Fruit fly (Drosophila melanogaster) whole organism, embryonic: ENCODE measurements around the gene CG13667.

Experiments used
- Adf1 ChIP-seq: fragments of 200-800 bp; sonication (Bioruptor generic); IDR thresholded peaks from 2 replicates; pipeline ENCODE4 v1.3.6; 2022; ENCODE audit warnings: missing biosample characterization, missing genetic modification characterization
- Blimp-1 ChIP-seq: fragments of 200-800 bp; sonication (Bioruptor generic); optimal IDR thresholded peaks from 3 replicates; lab custom pipeline; 2018; ENCODE audit warnings: missing biosample characterization, missing genetic modification characterization, mild to moderate bottlenecking, moderate library complexity, missing genetic modification reagents
- CG11504 ChIP-seq: fragments of 200-800 bp; sonication (Bioruptor generic); optimal IDR thresholded peaks from 3 replicates; lab custom pipeline; 2019; ENCODE audit warnings: missing biosample characterization, mild to moderate bottlenecking, missing genetic modification characterization, moderate library complexity
- CG12391 ChIP-seq: fragments of 200-800 bp; sonication (Bioruptor generic); optimal IDR thresholded peaks from 3 replicates; lab custom pipeline; 2018; ENCODE audit warnings: missing biosample characterization, mild to moderate bottlenecking, missing genetic modification characterization, moderate library complexity
- CG12942 ChIP-seq: fragments of 200-800 bp; sonication (Bioruptor generic); optimal IDR thresholded peaks from 3 replicates; lab custom pipeline; 2016; ENCODE audit warnings: missing biosample characterization, missing genetic modification characterization
- CG14014 ChIP-seq: fragments of 200-800 bp; sonication (Bioruptor generic); IDR thresholded peaks from 2 replicates; pipeline ENCODE4 v1.3.6; 2022; ENCODE audit warnings: missing biosample characterization, missing genetic modification characterization
- CG15011 ChIP-seq: fragments of 200-800 bp; sonication (Bioruptor generic); optimal IDR thresholded peaks from 3 replicates; lab custom pipeline; 2018; ENCODE audit warnings: missing biosample characterization, mild to moderate bottlenecking, missing genetic modification characterization
- CG1529 ChIP-seq: fragments of 200-800 bp; sonication (Bioruptor generic); optimal IDR thresholded peaks from 3 replicates; lab custom pipeline; 2018; ENCODE audit warnings: missing biosample characterization, missing genetic modification characterization
- CG1603 ChIP-seq: fragments of 200-800 bp; sonication (Bioruptor generic); optimal IDR thresholded peaks from 2 replicates; lab custom pipeline; 2019; ENCODE audit warnings: missing biosample characterization, mild to moderate bottlenecking, missing genetic modification characterization, moderate library complexity
- CG17361 ChIP-seq: fragments of 200-800 bp; sonication (Bioruptor generic); IDR thresholded peaks from 3 replicates; pipeline ENCODE4 v1.3.6; 2022; ENCODE audit warnings: missing biosample characterization, missing genetic modification characterization
- CG2202 ChIP-seq: fragments of 200-800 bp; sonication (Bioruptor generic); optimal IDR thresholded peaks from 2 replicates; lab custom pipeline; 2018; ENCODE audit warnings: missing biosample characterization, mild to moderate bottlenecking, missing genetic modification characterization
- CG2889 ChIP-seq: fragments of 200-800 bp; sonication (Bioruptor generic); IDR thresholded peaks from 3 replicates; pipeline ENCODE4 v1.3.6; 2022; ENCODE audit warnings: missing biosample characterization, missing genetic modification characterization
- CG34422 ChIP-seq: fragments of 200-800 bp; sonication (Bioruptor generic); IDR thresholded peaks from 3 replicates; pipeline ENCODE4 v1.3.6; 2022; ENCODE audit warnings: missing biosample characterization, missing genetic modification characterization
- CG6791 ChIP-seq: fragments of 200-800 bp; sonication (Bioruptor generic); IDR thresholded peaks from 3 replicates; pipeline ENCODE4 v1.3.6; 2022; ENCODE audit warnings: missing biosample characterization, missing genetic modification characterization; ENCODE audit not compliant: partially characterized antibody
- CG6854 ChIP-seq: fragments of 200-800 bp; sonication (Bioruptor generic); optimal IDR thresholded peaks from 3 replicates; lab custom pipeline; 2017; ENCODE audit warnings: missing biosample characterization, mild to moderate bottlenecking, missing genetic modification characterization
- CG8089 ChIP-seq: fragments of 200-800 bp; sonication (Bioruptor generic); optimal IDR thresholded peaks from 3 replicates; lab custom pipeline; 2016; ENCODE audit warnings: missing biosample characterization, missing genetic modification characterization
- CG9932 ChIP-seq: fragments of 200-800 bp; sonication (Bioruptor generic); IDR thresholded peaks from 2 replicates; pipeline ENCODE4 v1.3.6; 2022; ENCODE audit warnings: missing biosample characterization, missing genetic modification characterization
- Chrac-16 ChIP-seq: fragments of 200-800 bp; sonication (Bioruptor generic); optimal IDR thresholded peaks from 3 replicates; lab custom pipeline; 2016; ENCODE audit warnings: missing biosample characterization, missing genetic modification characterization
- CoRest ChIP-seq: fragments of 200-800 bp; sonication (Bioruptor generic); optimal IDR thresholded peaks from 3 replicates; lab custom pipeline; 2018; ENCODE audit warnings: missing biosample characterization, mild to moderate bottlenecking, missing genetic modification characterization, moderate library complexity
- D19B ChIP-seq: fragments of 200-800 bp; sonication (Bioruptor generic); optimal IDR thresholded peaks from 2 replicates; lab custom pipeline; 2017; ENCODE audit warnings: missing biosample characterization, mild to moderate bottlenecking, missing genetic modification characterization
- Fer3 ChIP-seq: fragments of 200-800 bp; sonication (Bioruptor generic); optimal IDR thresholded peaks from 2 replicates; lab custom pipeline; 2018; ENCODE audit warnings: missing biosample characterization, mild to moderate bottlenecking, missing genetic modification characterization, moderate library complexity
- HHEX ChIP-seq: fragments of 200-800 bp; sonication (Bioruptor generic); optimal IDR thresholded peaks from 3 replicates; lab custom pipeline; 2017; ENCODE audit warnings: missing biosample characterization, mild to moderate bottlenecking, missing genetic modification characterization, missing genetic modification reagents
- Hmr ChIP-seq: fragments of 200-800 bp; sonication (Bioruptor generic); optimal IDR thresholded peaks from 3 replicates; lab custom pipeline; 2017; ENCODE audit warnings: mild to moderate bottlenecking, missing biosample characterization, missing genetic modification reagents, missing genetic modification characterization
- Kr ChIP-seq: fragments of 200-800 bp; sonication (Bioruptor generic); optimal IDR thresholded peaks from 2 replicates; lab custom pipeline; 2017; ENCODE audit warnings: missing biosample characterization, mild to moderate bottlenecking, missing genetic modification characterization
- MBD-R2 ChIP-seq: fragments of 200-800 bp; sonication (Bioruptor generic); IDR thresholded peaks from 2 replicates; pipeline ENCODE4 v1.3.6; 2022; ENCODE audit warnings: missing biosample characterization, missing genetic modification characterization
- Nf-YC ChIP-seq: fragments of 200-800 bp; optimal IDR thresholded peaks from 3 replicates; lab custom pipeline; 2019; ENCODE audit warnings: missing biosample characterization, mild to moderate bottlenecking, missing genetic modification characterization, moderate library complexity
- Oaz ChIP-seq: fragments of 200-800 bp; sonication (Bioruptor generic); IDR thresholded peaks from 2 replicates; pipeline ENCODE4 v1.3.6; 2022; ENCODE audit warnings: missing biosample characterization, missing genetic modification characterization
- Oli ChIP-seq: fragments of 200-800 bp; sonication (Bioruptor generic); optimal IDR thresholded peaks from 2 replicates; lab custom pipeline; 2018; ENCODE audit warnings: missing biosample characterization, mild to moderate bottlenecking, missing genetic modification characterization, moderate library complexity
- ac ChIP-seq: fragments of 200-800 bp; sonication (Bioruptor generic); optimal IDR thresholded peaks from 3 replicates; lab custom pipeline; 2017; ENCODE audit warnings: missing biosample characterization, mild to moderate bottlenecking, missing genetic modification characterization
- bab2 ChIP-seq: fragments of 200-800 bp; sonication (Bioruptor generic); optimal IDR thresholded peaks from 2 replicates; lab custom pipeline; 2016; ENCODE audit warnings: missing biosample characterization, missing genetic modification characterization
- bbx ChIP-seq: fragments of 200-800 bp; sonication (Bioruptor generic); IDR thresholded peaks from 2 replicates; pipeline ENCODE4 v1.3.6; 2022; ENCODE audit warnings: missing biosample characterization, missing genetic modification characterization; ENCODE audit not compliant: partially characterized antibody
- btn ChIP-seq: fragments of 200-800 bp; sonication (Bioruptor generic); optimal IDR thresholded peaks from 2 replicates; lab custom pipeline; 2016; ENCODE audit warnings: missing biosample characterization, missing genetic modification characterization
- croc ChIP-seq: fragments of 200-800 bp; sonication (Bioruptor generic); conservative IDR thresholded peaks from 3 replicates; pipeline ENCODE4 v1.3.6; 2022; ENCODE audit warnings: missing biosample characterization, missing genetic modification characterization
- disco-r ChIP-seq: fragments of 200-800 bp; sonication (Bioruptor generic); optimal IDR thresholded peaks from 2 replicates; lab custom pipeline; 2016; ENCODE audit warnings: missing biosample characterization, missing genetic modification characterization
- dmrt99B ChIP-seq: fragments of 200-800 bp; sonication (Bioruptor generic); optimal IDR thresholded peaks from 2 replicates; lab custom pipeline; 2018; ENCODE audit warnings: missing biosample characterization, mild to moderate bottlenecking, missing genetic modification characterization, moderate library complexity
- dpn ChIP-seq, 2 experiments: fragments of 200-800 bp; sonication (Bioruptor generic); optimal IDR thresholded peaks; 3 replicates each; lab custom pipeline; 2016; ENCODE audit warnings: missing biosample characterization in 2 of 2, missing genetic modification characterization in 2 of 2
- emc ChIP-seq: fragments of 200-800 bp; sonication (Bioruptor generic); optimal IDR thresholded peaks from 2 replicates; lab custom pipeline; 2016; ENCODE audit warnings: missing biosample characterization, missing genetic modification characterization
- esg ChIP-seq: fragments of 200-800 bp; sonication (Bioruptor generic); conservative IDR thresholded peaks from 2 replicates; pipeline ENCODE4 v1.3.6; 2022; ENCODE audit warnings: missing biosample characterization, missing genetic modification characterization
- fd3F ChIP-seq: fragments of 200-800 bp; sonication (Bioruptor generic); optimal IDR thresholded peaks from 2 replicates; lab custom pipeline; 2018; ENCODE audit warnings: missing biosample characterization, mild to moderate bottlenecking, missing genetic modification characterization, moderate library complexity
- gsb ChIP-seq: fragments of 200-800 bp; sonication (Bioruptor generic); IDR thresholded peaks from 2 replicates; pipeline ENCODE4 v1.3.6; 2022; ENCODE audit warnings: missing biosample characterization, missing genetic modification characterization
- jing ChIP-seq: fragments of 200-800 bp; sonication (Bioruptor generic); optimal IDR thresholded peaks from 2 replicates; lab custom pipeline; 2018; ENCODE audit warnings: missing biosample characterization, mild to moderate bottlenecking, missing genetic modification characterization
- lola ChIP-seq, 3 experiments: fragments of >200 bp in 2 of 3; fragments of 200-800 bp in 1 of 3; sonication (Bioruptor generic) in 1 of 3; optimal IDR thresholded peaks; 2 replicates each; lab custom pipeline; 2017 to 2019; ENCODE audit warnings: missing biosample characterization in 3 of 3, missing genetic modification characterization in 3 of 3, mild to moderate bottlenecking in 1 of 3, moderate library complexity in 1 of 3
- pita ChIP-seq: fragments of 200-800 bp; sonication (Bioruptor generic); optimal IDR thresholded peaks from 2 replicates; lab custom pipeline; 2017; ENCODE audit warnings: missing biosample characterization, mild to moderate bottlenecking, missing genetic modification characterization
- pros ChIP-seq: fragments of 200-800 bp; sonication (Bioruptor generic); optimal IDR thresholded peaks from 3 replicates; lab custom pipeline; 2019; ENCODE audit warnings: missing biosample characterization, mild to moderate bottlenecking, missing genetic modification characterization, moderate library complexity
- run ChIP-seq: fragments of 200-800 bp; sonication (Bioruptor generic); optimal IDR thresholded peaks from 3 replicates; lab custom pipeline; 2018; ENCODE audit warnings: missing biosample characterization, mild to moderate bottlenecking, missing genetic modification characterization
- scrt ChIP-seq: fragments of 200-800 bp; sonication (Bioruptor generic); optimal IDR thresholded peaks from 2 replicates; lab custom pipeline; 2018; ENCODE audit warnings: missing biosample characterization, mild to moderate bottlenecking, missing genetic modification characterization, moderate library complexity
- tll ChIP-seq, 2 experiments: fragments of 200-800 bp in 1 of 2; fragments of >200 bp in 1 of 2; sonication (Bioruptor generic) in 1 of 2; optimal IDR thresholded peaks; 2 replicates each; lab custom pipeline; 2017 to 2019; ENCODE audit warnings: missing biosample characterization in 2 of 2, missing genetic modification characterization in 2 of 2, mild to moderate bottlenecking in 1 of 2, moderate library complexity in 1 of 2
- tup ChIP-seq: fragments of 200-800 bp; sonication (Bioruptor generic); optimal IDR thresholded peaks from 2 replicates; lab custom pipeline; 2016; ENCODE audit warnings: missing biosample characterization, mild to moderate bottlenecking, missing genetic modification characterization, moderate library complexity
- tx ChIP-seq: fragments of 200-800 bp; sonication (Bioruptor generic); optimal IDR thresholded peaks from 2 replicates; lab custom pipeline; 2016; ENCODE audit warnings: missing biosample characterization, missing genetic modification characterization

CG13667 gene

dm6 chr3L:8395630-8396168 lies 9.6 kb upstream of the CG13667 start, which contains the start of gene CG7120 (continued):
- TF ChIP-seq pita (GFP tag; lab: Kevin White, UChicago) (no peak), dpn (GFP tag; optimal IDR thresholded peaks at IDR 0.05; lab: Kevin White, UChicago) (peak; percentile 27 to 47), CG9932 (GFP tag; lab: Robert Waterston, UW) (no peak; the same call in 1 of the 2 replicates), CG1529 (GFP tag; lab: Kevin White, UChicago) (no peak), dmrt99B (tag; lab: Kevin White, UChicago) (peak; percentile 57), emc (GFP tag; lab: Kevin White, UChicago) (no peak), CG11504 (tag; lab: Kevin White, UChicago) (peak; percentile 93), Blimp-1 (GFP tag; lab: Kevin White, UChicago) (peak; percentile 55), CG15011 (GFP tag; lab: Kevin White, UChicago) (peak; percentile 23), D19B (GFP tag; lab: Kevin White, UChicago) (peak; percentile 3), jing (GFP tag; lab: Kevin White, UChicago) (peak; percentile 28), CG1603 (tag; lab: Kevin White, UChicago) (peak; percentile 33), bbx (GFP tag; lab: Robert Waterston, UW) (no peak), tup (GFP tag; lab: Kevin White, UChicago) (peak; percentile 33), Chrac-16 (peak; percentile 24), CoRest (tag; lab: Kevin White, UChicago) (peak; percentile 44), run (tag; lab: Kevin White, UChicago) (no peak), CG6854 (GFP tag; lab: Kevin White, UChicago) (no peak), Oli (tag; lab: Kevin White, UChicago) (peak; percentile 67), tll (GFP tag; optimal IDR thresholded peaks at IDR 0.05; lab: Kevin White, UChicago) (no peak), esg (GFP tag; lab: Robert Waterston, UW) (no peak), CG8089 (GFP tag; lab: Kevin White, UChicago) (peak; percentile 51), gsb (GFP tag; lab: Robert Waterston, UW) (no peak), Nf-YC (tag; lab: Kevin White, UChicago) (no peak), btn (peak; percentile 22), Hmr (GFP tag; lab: Kevin White, UChicago) (peak; percentile 36), ac (GFP tag; lab: Kevin White, UChicago) (no peak), CG14014 (GFP tag; lab: Robert Waterston, UW) (peak; percentile 41; the same call in 1 of the 2 replicates), CG2889 (GFP tag; lab: Robert Waterston, UW) (no peak), CG34422 (GFP tag; lab: Robert Waterston, UW) (0 out of 3 replicates have a peak, but pooled peaks have one; percentile 29), tx (GFP tag; lab: Kevin White, UChicago) (peak; percentile 4), MBD-R2 (peak; percentile 10; the same call in 1 of the 2 replicates), CG12391 (tag; lab: Kevin White, UChicago) (peak; percentile 58), CG17361 (GFP tag; lab: Robert Waterston, UW) (peak; percentile 76), CG12942 (GFP tag; lab: Kevin White, UChicago) (peak; percentile 14), croc (GFP tag; lab: Robert Waterston, UW) (peak; percentile 29; the same call in 1 of the 3 replicates), lola (GFP tag; optimal IDR thresholded peaks at IDR 0.05; lab: Kevin White, UChicago) (peak in 1 of 3 experiments; percentile 72), HHEX (GFP tag; lab: Kevin White, UChicago) (peak; percentile 1), scrt (GFP tag; lab: Kevin White, UChicago) (peak; percentile 36), Adf1 (GFP tag; lab: Robert Waterston, UW) (no peak), Oaz (GFP tag; lab: Robert Waterston, UW) (no peak), pros (GFP tag; lab: Kevin White, UChicago) (no peak), Fer3 (tag; lab: Kevin White, UChicago) (peak; percentile 18), disco-r (GFP tag; lab: Kevin White, UChicago) (no peak), fd3F (GFP tag; lab: Kevin White, UChicago) (peak; percentile 13), Kr (GFP tag; lab: Kevin White, UChicago) (no peak), bab2 (GFP tag; lab: Kevin White, UChicago) (peak; percentile 1), CG6791 (GFP tag; lab: Robert Waterston, UW) (no peak), CG2202 (tag; lab: Kevin White, UChicago) (peak; percentile 41)
